Worm (Caenorhabditis elegans) whole organism, late embryonic: ENCODE results near the gene Y46G5A.39.
"Not testable (repeated sequence)": the region's sequence is repeated elsewhere in the genome, so short reads cannot be mapped to it uniquely, and the experiment has no call there.

Experiments used
- C08G9.2 ChIP-seq: sonication (generic microtip); optimal IDR thresholded peaks from 2 replicates; lab custom pipeline; 2016; ENCODE audit warnings: mild to moderate bottlenecking, missing genetic modification characterization, moderate library complexity, missing compliant biosample characterization
- F13H6.1 ChIP-seq: sonication (generic microtip); optimal IDR thresholded peaks from 2 replicates; lab custom pipeline; 2016; ENCODE audit warnings: missing genetic modification characterization, missing compliant biosample characterization
- K09A11.1 ChIP-seq: sonication (generic microtip); optimal IDR thresholded peaks from 2 replicates; lab custom pipeline; 2017; ENCODE audit warnings: antibody characterized with exemption, mild to moderate bottlenecking, missing genetic modification characterization, missing compliant biosample characterization; ENCODE audit not compliant: insufficient read depth
- Y22D7AL.16 ChIP-seq: sonication (generic microtip); optimal IDR thresholded peaks from 2 replicates; lab custom pipeline; 2016; ENCODE audit warnings: missing genetic modification characterization, missing compliant biosample characterization
- ceh-14 ChIP-seq: sonication (generic microtip); optimal IDR thresholded peaks from 2 replicates; lab custom pipeline; 2016; ENCODE audit warnings: missing genotype, missing genetic modification characterization, missing compliant biosample characterization
- ceh-18 ChIP-seq: sonication (generic microtip); optimal IDR thresholded peaks from 2 replicates; lab custom pipeline; 2016; ENCODE audit warnings: missing genetic modification characterization, missing compliant biosample characterization
- ceh-19 ChIP-seq: fragments of 200-800 bp; sonication (Bioruptor generic); optimal IDR thresholded peaks from 2 replicates; lab custom pipeline; 2018; ENCODE audit warnings: mild to moderate bottlenecking, missing genetic modification characterization, missing compliant biosample characterization
- ceh-24 ChIP-seq: sonication (generic microtip); optimal IDR thresholded peaks from 2 replicates; lab custom pipeline; 2016; ENCODE audit warnings: mild to moderate bottlenecking, missing genetic modification characterization, missing compliant biosample characterization
- ceh-30 ChIP-seq: fragments of 150-350 bp; optimal IDR thresholded peaks from 2 replicates; lab custom pipeline; 2014; ENCODE audit warnings: missing biosample characterization, missing genetic modification characterization
- ceh-31 ChIP-seq: sonication (generic microtip); optimal IDR thresholded peaks from 2 replicates; lab custom pipeline; 2016; ENCODE audit warnings: missing genetic modification characterization, missing compliant biosample characterization
- ceh-48 ChIP-seq: sonication (generic microtip); optimal IDR thresholded peaks from 2 replicates; lab custom pipeline; 2016; ENCODE audit warnings: missing genetic modification characterization, inconsistent platforms, missing compliant biosample characterization
- ceh-6 ChIP-seq: fragments of 200-800 bp; sonication (Bioruptor generic); optimal IDR thresholded peaks from 2 replicates; lab custom pipeline; 2018; ENCODE audit warnings: mild to moderate bottlenecking, missing genetic modification characterization, missing compliant biosample characterization
- ceh-9 ChIP-seq: sonication (generic microtip); optimal IDR thresholded peaks from 2 replicates; lab custom pipeline; 2016; ENCODE audit warnings: mild to moderate bottlenecking, missing genetic modification characterization, inconsistent platforms, missing compliant biosample characterization
- che-1 ChIP-seq: sonication (generic microtip); optimal IDR thresholded peaks from 2 replicates; lab custom pipeline; 2016; ENCODE audit warnings: mild to moderate bottlenecking, missing genetic modification characterization, missing compliant biosample characterization
- dve-1 ChIP-seq: sonication (generic microtip); optimal IDR thresholded peaks from 2 replicates; lab custom pipeline; 2017; ENCODE audit warnings: antibody characterized with exemption, mild to moderate bottlenecking, missing genetic modification characterization, missing compliant biosample characterization
- elt-2 ChIP-seq: sonication (generic microtip); optimal IDR thresholded peaks from 2 replicates; lab custom pipeline; 2016; ENCODE audit warnings: missing genetic modification reagents, missing genetic modification characterization, missing compliant biosample characterization
- elt-4 ChIP-seq: sonication (generic microtip); optimal IDR thresholded peaks from 2 replicates; lab custom pipeline; 2016; ENCODE audit warnings: missing genetic modification characterization, missing compliant biosample characterization
- eyg-1 ChIP-seq: sonication (generic microtip); optimal IDR thresholded peaks from 2 replicates; lab custom pipeline; 2016; ENCODE audit warnings: missing genotype, missing genetic modification characterization, missing compliant biosample characterization
- fax-1 ChIP-seq: sonication (generic microtip); optimal IDR thresholded peaks from 2 replicates; lab custom pipeline; 2016; ENCODE audit warnings: missing genotype, missing genetic modification characterization, missing compliant biosample characterization
- fkh-10 ChIP-seq: fragments of 150-350 bp; optimal IDR thresholded peaks from 2 replicates; lab custom pipeline; 2014; ENCODE audit warnings: missing biosample characterization, missing genetic modification reagents, missing genetic modification characterization
- hlh-15 ChIP-seq: sonication (generic microtip); optimal IDR thresholded peaks from 2 replicates; lab custom pipeline; 2016; ENCODE audit warnings: missing genetic modification characterization, missing compliant biosample characterization
- hlh-30 ChIP-seq: sonication (generic microtip); optimal IDR thresholded peaks from 2 replicates; lab custom pipeline; 2017; ENCODE audit warnings: antibody characterized with exemption, missing genetic modification characterization, missing compliant biosample characterization; ENCODE audit not compliant: insufficient read depth
- hlh-6 ChIP-seq: sonication (generic microtip); optimal IDR thresholded peaks from 2 replicates; lab custom pipeline; 2016; ENCODE audit warnings: missing genotype, missing genetic modification characterization, missing compliant biosample characterization
- lin-11 ChIP-seq: fragments of 200-800 bp; sonication (Bioruptor generic); optimal IDR thresholded peaks from 2 replicates; lab custom pipeline; 2018; ENCODE audit warnings: mild to moderate bottlenecking, missing genetic modification characterization, missing compliant biosample characterization
- madf-2 ChIP-seq: sonication (generic microtip); optimal IDR thresholded peaks from 2 replicates; lab custom pipeline; 2017; ENCODE audit warnings: missing genetic modification characterization, missing compliant biosample characterization
- nfya-1 ChIP-seq: sonication (generic microtip); optimal IDR thresholded peaks from 2 replicates; lab custom pipeline; 2017; ENCODE audit warnings: missing genetic modification characterization, mild to moderate bottlenecking, missing compliant biosample characterization, antibody characterized with exemption, moderate library complexity
- odd-2 ChIP-seq: sonication (generic microtip); optimal IDR thresholded peaks from 2 replicates; lab custom pipeline; 2017; ENCODE audit warnings: antibody characterized with exemption, mild to moderate bottlenecking, missing genetic modification characterization, missing compliant biosample characterization
- pag-3 ChIP-seq: sonication (generic microtip); optimal IDR thresholded peaks from 2 replicates; lab custom pipeline; 2016; ENCODE audit warnings: missing compliant biosample characterization, missing genetic modification characterization, borderline replicate concordance
- pha-2 ChIP-seq: sonication (generic microtip); optimal IDR thresholded peaks from 2 replicates; lab custom pipeline; 2017; ENCODE audit warnings: mild to moderate bottlenecking, missing genetic modification characterization, missing compliant biosample characterization
- pqm-1 ChIP-seq: sonication (generic microtip); optimal IDR thresholded peaks from 2 replicates; lab custom pipeline; 2016; ENCODE audit warnings: missing genetic modification characterization, missing compliant biosample characterization
- pros-1 ChIP-seq: fragments of 150-350 bp; optimal IDR thresholded peaks from 2 replicates; lab custom pipeline; 2014; ENCODE audit warnings: missing biosample characterization, missing genetic modification reagents, missing genetic modification characterization
- ref-2 ChIP-seq: sonication (generic microtip); optimal IDR thresholded peaks from 2 replicates; lab custom pipeline; 2016; ENCODE audit warnings: missing genetic modification characterization, missing compliant biosample characterization
- rnt-1 ChIP-seq: sonication (generic microtip); optimal IDR thresholded peaks from 2 replicates; lab custom pipeline; 2016; ENCODE audit warnings: missing genetic modification characterization, missing compliant biosample characterization
- sdc-2 ChIP-seq: sonication (generic microtip); optimal IDR thresholded peaks from 2 replicates; lab custom pipeline; 2016; ENCODE audit warnings: missing genotype, missing genetic modification characterization, missing compliant biosample characterization
- sox-2 ChIP-seq: fragments of 200-800 bp; sonication (Bioruptor generic); IDR thresholded peaks from 2 replicates; pipeline ENCODE4 v1.3.6; 2022; ENCODE audit warnings: missing genetic modification reagents, missing genetic modification characterization, missing compliant biosample characterization
- sox-4 ChIP-seq: sonication (generic microtip); optimal IDR thresholded peaks from 2 replicates; lab custom pipeline; 2017; ENCODE audit warnings: mild to moderate bottlenecking, missing genetic modification characterization, inconsistent platforms, missing compliant biosample characterization
- tbx-2 ChIP-seq: sonication (generic microtip); optimal IDR thresholded peaks from 2 replicates; lab custom pipeline; 2016; ENCODE audit warnings: missing genetic modification characterization, missing compliant biosample characterization
- ttx-3 ChIP-seq: sonication (generic microtip); optimal IDR thresholded peaks from 2 replicates; lab custom pipeline; 2016; ENCODE audit warnings: missing genetic modification reagents, missing genetic modification characterization, missing compliant biosample characterization
- unc-3 ChIP-seq, 2 experiments: fragments of 200-800 bp in 1 of 2; sonication (Bioruptor generic) in 1 of 2; sonication (generic microtip) in 1 of 2; conservative IDR thresholded peaks in 1 of 2; optimal IDR thresholded peaks in 1 of 2; 2 replicates each; pipeline versions ENCODE4 v1.3.6 to Lab custom; 2016 to 2022; ENCODE audit warnings: missing compliant biosample characterization in 2 of 2, missing genetic modification characterization in 2 of 2, missing genetic modification reagents in 1 of 2
- unc-42 ChIP-seq: sonication (generic microtip); optimal IDR thresholded peaks from 2 replicates; lab custom pipeline; 2016; ENCODE audit warnings: missing genotype, missing genetic modification characterization, missing compliant biosample characterization
- unc-55 ChIP-seq: sonication (generic microtip); optimal IDR thresholded peaks from 2 replicates; lab custom pipeline; 2017; ENCODE audit warnings: missing biosample characterization, missing genetic modification reagents, missing genetic modification characterization
- unc-86 ChIP-seq: sonication (generic microtip); optimal IDR thresholded peaks from 2 replicates; lab custom pipeline; 2016; ENCODE audit warnings: missing genetic modification characterization, missing compliant biosample characterization
- ztf-16 ChIP-seq: sonication (generic microtip); optimal IDR thresholded peaks from 2 replicates; lab custom pipeline; 2017; ENCODE audit warnings: missing genetic modification characterization, missing compliant biosample characterization

Gene Y46G5A.39

ce11 chrII:12753725-12754124, at the start of gene Y46G5A.39:
Y46G5A.39 (minus strand) TSS chrII:12753825.
- TF ChIP-seq unc-55 (GFP tag; lab: Kevin White, UChicago); sox-2 (GFP tag; lab: Robert Waterston, UW); pros-1: not testable (repeated sequence)

ce11 chrII:12799927-12800522, 46.4 kb upstream of the Y46G5A.39 start:
- TF ChIP-seq C08G9.2 (no peak), rnt-1 (tag; lab: Kevin White, UChicago) (peak; percentile 24), nfya-1 (tag; lab: Kevin White, UChicago) (peak; percentile 2)

ce11 chrII:12799364-12799763, 45.7 kb upstream of the Y46G5A.39 start:
- no peak for TF ChIP-seq elt-4
- TF ChIP-seq Y22D7AL.16 (tag; lab: Kevin White, UChicago), result no peak
- TF ChIP-seq sox-2 (GFP tag; lab: Robert Waterston, UW), result no peak
- TF ChIP-seq pha-2 (tag; lab: Kevin White, UChicago), result no peak
- TF ChIP-seq unc-42 (tag; lab: Kevin White, UChicago), result no peak
- TF ChIP-seq unc-3 (GFP tag; conservative IDR thresholded peaks at IDR 0.05; lab: Robert Waterston, UW), result no peak
- TF ChIP-seq unc-3 (tag; optimal IDR thresholded peaks at IDR 0.05; lab: Kevin White, UChicago), result no peak
- TF ChIP-seq, all 69 proteins: peak for 0

DNA sequence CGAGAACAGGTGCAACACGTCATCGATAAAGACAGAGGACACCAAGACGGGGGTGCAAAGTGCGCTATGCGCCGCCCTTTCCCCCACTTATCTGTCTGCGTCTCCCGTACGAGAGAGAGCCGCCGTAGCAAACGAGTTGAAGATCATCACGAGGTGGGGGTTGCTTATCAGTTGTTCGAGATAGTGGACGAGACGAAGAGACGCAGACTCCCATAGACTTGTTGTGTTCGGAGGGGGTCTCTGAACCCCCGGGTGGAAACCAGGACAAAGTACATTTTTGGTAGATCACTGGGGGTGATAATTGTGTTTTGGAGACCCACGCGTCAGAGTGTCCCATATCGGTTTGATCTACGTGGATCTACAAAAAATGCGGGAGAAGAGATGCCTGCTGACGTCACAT, 45.2 kb upstream of the Y46G5A.39 start:
- TF ChIP-seq sdc-2, result no peak
- peak; percentile 10 for TF ChIP-seq pqm-1 (tag; lab: Kevin White, UChicago)
- TF ChIP-seq ceh-6 (GFP tag; lab: Kevin White, UChicago), result no peak
- TF ChIP-seq ztf-16 (tag; lab: Kevin White, UChicago), result no peak
- peak; percentile 40 for TF ChIP-seq ceh-31 (tag; lab: Kevin White, UChicago)
- peak; percentile 77 for TF ChIP-seq hlh-6
- peak; percentile 72 for TF ChIP-seq elt-2 (tag; lab: Kevin White, UChicago)
- no peak for TF ChIP-seq ceh-9 (tag; lab: Kevin White, UChicago)
- no peak for TF ChIP-seq pros-1
- no peak for TF ChIP-seq lin-11 (tag; lab: Kevin White, UChicago)
- TF ChIP-seq madf-2, result peak; percentile 34
- TF ChIP-seq ref-2 (tag; lab: Kevin White, UChicago), result peak; percentile 63
- TF ChIP-seq C08G9.2, result no peak
- TF ChIP-seq fax-1 (tag; lab: Kevin White, UChicago), result no peak
- TF ChIP-seq ttx-3 (tag; lab: Kevin White, UChicago), result no peak
- TF ChIP-seq fkh-10, result no peak
- TF ChIP-seq che-1 (tag; lab: Kevin White, UChicago), result no peak
- TF ChIP-seq dve-1 (tag; lab: Kevin White, UChicago), result no peak
- no peak for TF ChIP-seq Y22D7AL.16 (tag; lab: Kevin White, UChicago)
- TF ChIP-seq unc-3 (GFP tag; conservative IDR thresholded peaks at IDR 0.05; lab: Robert Waterston, UW), result no peak
- TF ChIP-seq unc-3 (tag; optimal IDR thresholded peaks at IDR 0.05; lab: Kevin White, UChicago), result no peak
- peak; percentile 38 for TF ChIP-seq nfya-1 (tag; lab: Kevin White, UChicago)
- peak; percentile 66 for TF ChIP-seq ceh-18 (tag; lab: Kevin White, UChicago)
- TF ChIP-seq ceh-48 (tag; lab: Kevin White, UChicago), result no peak
- TF ChIP-seq F13H6.1 (tag; lab: Kevin White, UChicago), result no peak
- peak; percentile 55 for TF ChIP-seq rnt-1 (tag; lab: Kevin White, UChicago)
- no peak for TF ChIP-seq ceh-24 (tag; lab: Kevin White, UChicago)
- no peak for TF ChIP-seq pha-2 (tag; lab: Kevin White, UChicago)
- TF ChIP-seq K09A11.1 (tag; lab: Kevin White, UChicago), result no peak
- no peak for TF ChIP-seq ceh-30 (tag; lab: Kevin White, UChicago)
- TF ChIP-seq unc-55 (GFP tag; lab: Kevin White, UChicago), result peak; percentile 13
- no peak for TF ChIP-seq ceh-19 (GFP tag; lab: Kevin White, UChicago)
- no peak for TF ChIP-seq sox-4 (tag; lab: Kevin White, UChicago)
- TF ChIP-seq ceh-14 (tag; lab: Kevin White, UChicago), result peak; percentile 21
- peak; percentile 7 for TF ChIP-seq odd-2
- TF ChIP-seq eyg-1 (tag; lab: Kevin White, UChicago), result no peak
- TF ChIP-seq pag-3 (tag; lab: Kevin White, UChicago), result no peak
- no peak for TF ChIP-seq hlh-15 (tag; lab: Kevin White, UChicago)
- TF ChIP-seq tbx-2, result peak; percentile 71
- no peak for TF ChIP-seq unc-86 (tag; lab: Kevin White, UChicago)
- peak; percentile 90 for TF ChIP-seq hlh-30
